Fruit fly (Drosophila melanogaster) whole organism, embryonic: ENCODE data around the gene CG42726.

ENCODE experiments used
- BEAF-32 ChIP-seq: fragments of 200-800 bp; sonication (Bioruptor generic); optimal IDR thresholded peaks from 3 replicates; lab custom pipeline; 2017; ENCODE audit warnings: missing biosample characterization, missing genetic modification characterization, mild to moderate bottlenecking, moderate library complexity, missing genetic modification reagents
- CG10267 ChIP-seq: fragments of 200-800 bp; sonication (Bioruptor generic); optimal IDR thresholded peaks from 2 replicates; lab custom pipeline; 2018; ENCODE audit warnings: missing biosample characterization, mild to moderate bottlenecking, missing genetic modification characterization, moderate library complexity
- CG11695 ChIP-seq: fragments of 200-800 bp; sonication (Bioruptor generic); IDR thresholded peaks from 3 replicates; pipeline ENCODE4 v1.3.6; 2022; ENCODE audit warnings: missing biosample characterization, missing genetic modification characterization
- CG11696 ChIP-seq: fragments of 200-800 bp; sonication (Bioruptor generic); IDR thresholded peaks from 2 replicates; pipeline ENCODE4 v1.3.6; 2022; ENCODE audit warnings: missing biosample characterization, missing genetic modification characterization
- CG11723 ChIP-seq: fragments of 200-800 bp; sonication (Bioruptor generic); optimal IDR thresholded peaks from 2 replicates; lab custom pipeline; 2017; ENCODE audit warnings: missing biosample characterization, mild to moderate bottlenecking, missing genetic modification characterization
- CG12219 ChIP-seq: fragments of 200-800 bp; sonication (Bioruptor generic); optimal IDR thresholded peaks from 3 replicates; lab custom pipeline; 2018; ENCODE audit warnings: missing biosample characterization, mild to moderate bottlenecking, missing genetic modification characterization
- CG13123 ChIP-seq: fragments of 200-800 bp; sonication (Bioruptor generic); optimal IDR thresholded peaks from 2 replicates; lab custom pipeline; 2016; ENCODE audit warnings: missing biosample characterization, missing genetic modification characterization
- CG13624 ChIP-seq: fragments of 200-800 bp; sonication (Bioruptor generic); optimal IDR thresholded peaks from 2 replicates; lab custom pipeline; 2016; ENCODE audit warnings: missing biosample characterization, missing genetic modification characterization
- CG14710 ChIP-seq: fragments of 200-800 bp; sonication (Bioruptor generic); optimal IDR thresholded peaks from 3 replicates; lab custom pipeline; 2019; ENCODE audit warnings: missing biosample characterization, mild to moderate bottlenecking, missing genetic modification characterization, moderate library complexity
- CG15269 ChIP-seq: fragments of 200-800 bp; sonication (Bioruptor generic); optimal IDR thresholded peaks from 2 replicates; lab custom pipeline; 2018; ENCODE audit warnings: missing biosample characterization, mild to moderate bottlenecking, missing genetic modification characterization, moderate library complexity
- CG15696 ChIP-seq: fragments of 200-800 bp; sonication (Bioruptor generic); optimal IDR thresholded peaks from 2 replicates; lab custom pipeline; 2019; ENCODE audit warnings: missing biosample characterization, mild to moderate bottlenecking, missing genetic modification characterization, moderate library complexity
- CG16813 ChIP-seq: fragments of 200-800 bp; sonication (Bioruptor generic); IDR thresholded peaks from 3 replicates; pipeline ENCODE4 v1.3.6; 2022; ENCODE audit warnings: missing biosample characterization, missing genetic modification characterization; ENCODE audit not compliant: partially characterized antibody
- CG16815 ChIP-seq: fragments of 200-800 bp; sonication (Bioruptor generic); optimal IDR thresholded peaks from 3 replicates; lab custom pipeline; 2017; ENCODE audit warnings: missing biosample characterization, mild to moderate bottlenecking, missing genetic modification characterization
- CG16863 ChIP-seq: fragments of 200-800 bp; sonication (Bioruptor generic); optimal IDR thresholded peaks from 3 replicates; lab custom pipeline; 2016; ENCODE audit warnings: missing biosample characterization, missing genetic modification characterization
- CG17328 ChIP-seq: fragments of 200-800 bp; sonication (Bioruptor generic); IDR thresholded peaks from 2 replicates; pipeline ENCODE4 v1.3.6; 2022; ENCODE audit warnings: missing biosample characterization, missing genetic modification characterization
- CG17361 ChIP-seq: fragments of 200-800 bp; sonication (Bioruptor generic); IDR thresholded peaks from 3 replicates; pipeline ENCODE4 v1.3.6; 2022; ENCODE audit warnings: missing biosample characterization, missing genetic modification characterization
- CG18599 ChIP-seq: fragments of 200-800 bp; sonication (Bioruptor generic); optimal IDR thresholded peaks from 3 replicates; lab custom pipeline; 2017; ENCODE audit warnings: missing biosample characterization, missing genetic modification characterization, mild to moderate bottlenecking, moderate library complexity, missing genetic modification reagents
- CG34422 ChIP-seq: fragments of 200-800 bp; sonication (Bioruptor generic); IDR thresholded peaks from 3 replicates; pipeline ENCODE4 v1.3.6; 2022; ENCODE audit warnings: missing biosample characterization, missing genetic modification characterization
- CG6654 ChIP-seq: fragments of 200-800 bp; sonication (Bioruptor generic); optimal IDR thresholded peaks from 2 replicates; lab custom pipeline; 2017; ENCODE audit warnings: missing biosample characterization, mild to moderate bottlenecking, missing genetic modification characterization
- CG6791 ChIP-seq: fragments of 200-800 bp; sonication (Bioruptor generic); IDR thresholded peaks from 3 replicates; pipeline ENCODE4 v1.3.6; 2022; ENCODE audit warnings: missing biosample characterization, missing genetic modification characterization; ENCODE audit not compliant: partially characterized antibody
- CG7556 ChIP-seq: fragments of 200-800 bp; sonication (Bioruptor generic); optimal IDR thresholded peaks from 2 replicates; lab custom pipeline; 2017; ENCODE audit warnings: missing biosample characterization, mild to moderate bottlenecking, missing genetic modification characterization
- CG7786 ChIP-seq: fragments of 200-800 bp; sonication (Bioruptor generic); optimal IDR thresholded peaks from 2 replicates; lab custom pipeline; 2016; ENCODE audit warnings: missing biosample characterization, missing genetic modification characterization
- CG7963 ChIP-seq: fragments of 200-800 bp; sonication (Bioruptor generic); IDR thresholded peaks from 3 replicates; pipeline ENCODE4 v1.3.6; 2022; ENCODE audit warnings: missing biosample characterization, missing genetic modification characterization; ENCODE audit not compliant: partially characterized antibody
- CG7987 ChIP-seq: fragments of 200-800 bp; sonication (Bioruptor generic); optimal IDR thresholded peaks from 2 replicates; lab custom pipeline; 2018; ENCODE audit warnings: missing biosample characterization, mild to moderate bottlenecking, missing genetic modification characterization, moderate library complexity
- CG9797 ChIP-seq: fragments of 200-800 bp; sonication (Bioruptor generic); optimal IDR thresholded peaks from 3 replicates; lab custom pipeline; 2018; ENCODE audit warnings: missing biosample characterization, mild to moderate bottlenecking, missing genetic modification characterization
- CG9876 ChIP-seq: fragments of 200-800 bp; sonication (Bioruptor generic); optimal IDR thresholded peaks from 2 replicates; lab custom pipeline; 2016; ENCODE audit warnings: missing biosample characterization, missing genetic modification characterization
- HLHmδ ChIP-seq: fragments of 200-800 bp; sonication (Bioruptor generic); optimal IDR thresholded peaks from 2 replicates; lab custom pipeline; 2018; ENCODE audit warnings: missing biosample characterization, mild to moderate bottlenecking, missing genetic modification characterization, moderate library complexity
- Lim3 ChIP-seq: fragments of 200-800 bp; sonication (Bioruptor generic); IDR thresholded peaks from 2 replicates; pipeline ENCODE4 v1.3.6; 2022; ENCODE audit warnings: missing biosample characterization, missing genetic modification characterization
- NFAT ChIP-seq: fragments of 200-800 bp; sonication (Bioruptor generic); IDR thresholded peaks from 2 replicates; pipeline ENCODE4 v1.3.6; 2022; ENCODE audit warnings: missing biosample characterization, missing genetic modification characterization
- Oaz ChIP-seq: fragments of 200-800 bp; sonication (Bioruptor generic); IDR thresholded peaks from 2 replicates; pipeline ENCODE4 v1.3.6; 2022; ENCODE audit warnings: missing biosample characterization, missing genetic modification characterization
- Opbp ChIP-seq: fragments of 200-800 bp; sonication (Bioruptor generic); IDR thresholded peaks from 3 replicates; pipeline ENCODE4 v1.3.6; 2022; ENCODE audit warnings: missing biosample characterization, missing genetic modification characterization; ENCODE audit not compliant: partially characterized antibody
- Ravus ChIP-seq: fragments of 200-800 bp; sonication (Bioruptor generic); IDR thresholded peaks from 2 replicates; pipeline ENCODE4 v1.3.6; 2022; ENCODE audit warnings: missing biosample characterization, missing genetic modification characterization
- caup ChIP-seq: fragments of 200-800 bp; sonication (Bioruptor generic); optimal IDR thresholded peaks from 3 replicates; lab custom pipeline; 2017; ENCODE audit warnings: missing biosample characterization, mild to moderate bottlenecking, missing genetic modification characterization, moderate library complexity; ENCODE audit not compliant: severe bottlenecking
- cg ChIP-seq: fragments of 200-800 bp; sonication (Bioruptor generic); optimal IDR thresholded peaks from 3 replicates; lab custom pipeline; 2019; ENCODE audit warnings: missing biosample characterization, mild to moderate bottlenecking, missing genetic modification characterization, moderate library complexity
- gt ChIP-seq: fragments of 200-800 bp; sonication (Bioruptor generic); IDR thresholded peaks from 2 replicates; pipeline ENCODE4 v1.3.6; 2022; ENCODE audit warnings: missing biosample characterization, missing genetic modification characterization
- h ChIP-seq: fragments of >200 bp; optimal IDR thresholded peaks from 2 replicates; lab custom pipeline; 2017
- nmo ChIP-seq: fragments of 200-800 bp; sonication (Bioruptor generic); optimal IDR thresholded peaks from 2 replicates; lab custom pipeline; 2018; ENCODE audit warnings: missing biosample characterization, mild to moderate bottlenecking, missing genetic modification characterization, moderate library complexity
- oc ChIP-seq: fragments of 200-800 bp; sonication (Bioruptor generic); optimal IDR thresholded peaks from 2 replicates; lab custom pipeline; 2018; ENCODE audit warnings: missing biosample characterization, mild to moderate bottlenecking, missing genetic modification characterization, moderate library complexity
- odd ChIP-seq: fragments of 200-800 bp; sonication (Bioruptor generic); optimal IDR thresholded peaks from 2 replicates; lab custom pipeline; 2017; ENCODE audit warnings: missing biosample characterization, mild to moderate bottlenecking, missing genetic modification characterization
- peb ChIP-seq: fragments of 200-800 bp; sonication (Bioruptor generic); IDR thresholded peaks from 2 replicates; pipeline ENCODE4 v1.3.6; 2022; ENCODE audit warnings: missing biosample characterization, missing genetic modification characterization
- pnt ChIP-seq: fragments of 200-800 bp; sonication (Bioruptor generic); optimal IDR thresholded peaks from 3 replicates; lab custom pipeline; 2016; ENCODE audit warnings: missing biosample characterization, missing genetic modification characterization
- run ChIP-seq: fragments of 200-800 bp; sonication (Bioruptor generic); optimal IDR thresholded peaks from 3 replicates; lab custom pipeline; 2018; ENCODE audit warnings: missing biosample characterization, mild to moderate bottlenecking, missing genetic modification characterization
- schlank ChIP-seq: fragments of 200-800 bp; sonication (Bioruptor generic); optimal IDR thresholded peaks from 2 replicates; lab custom pipeline; 2018; ENCODE audit warnings: missing biosample characterization, mild to moderate bottlenecking, missing genetic modification characterization
- sd ChIP-seq: fragments of 200-800 bp; sonication (Bioruptor generic); optimal IDR thresholded peaks from 3 replicates; lab custom pipeline; 2018; ENCODE audit warnings: missing biosample characterization, mild to moderate bottlenecking, missing genetic modification characterization, moderate library complexity
- shn ChIP-seq: fragments of 200-800 bp; sonication (Bioruptor generic); optimal IDR thresholded peaks from 3 replicates; lab custom pipeline; 2016; ENCODE audit warnings: missing biosample characterization, missing genetic modification characterization
- stwl ChIP-seq: fragments of 200-800 bp; sonication (Bioruptor generic); optimal IDR thresholded peaks from 3 replicates; lab custom pipeline; 2018; ENCODE audit warnings: missing biosample characterization, mild to moderate bottlenecking, missing genetic modification characterization, moderate library complexity
- tap ChIP-seq: fragments of 200-800 bp; optimal IDR thresholded peaks from 3 replicates; lab custom pipeline; 2019; ENCODE audit warnings: missing biosample characterization, mild to moderate bottlenecking, missing genetic modification characterization, moderate library complexity
- trem ChIP-seq: fragments of 200-800 bp; optimal IDR thresholded peaks from 3 replicates; lab custom pipeline; 2019; ENCODE audit warnings: missing biosample characterization, mild to moderate bottlenecking, missing genetic modification characterization, moderate library complexity
- vfl ChIP-seq: fragments of 200-800 bp; sonication (Bioruptor generic); optimal IDR thresholded peaks from 2 replicates; lab custom pipeline; 2016; ENCODE audit warnings: missing biosample characterization, missing genetic modification characterization
- yki ChIP-seq: fragments of >200 bp; optimal IDR thresholded peaks from 3 replicates; lab custom pipeline; 2018
- z ChIP-seq: fragments of 200-800 bp; sonication (Bioruptor generic); IDR thresholded peaks from 3 replicates; pipeline ENCODE4 v1.3.6; 2022; ENCODE audit warnings: missing biosample characterization, missing genetic modification characterization

The CG42726 gene

DNA sequence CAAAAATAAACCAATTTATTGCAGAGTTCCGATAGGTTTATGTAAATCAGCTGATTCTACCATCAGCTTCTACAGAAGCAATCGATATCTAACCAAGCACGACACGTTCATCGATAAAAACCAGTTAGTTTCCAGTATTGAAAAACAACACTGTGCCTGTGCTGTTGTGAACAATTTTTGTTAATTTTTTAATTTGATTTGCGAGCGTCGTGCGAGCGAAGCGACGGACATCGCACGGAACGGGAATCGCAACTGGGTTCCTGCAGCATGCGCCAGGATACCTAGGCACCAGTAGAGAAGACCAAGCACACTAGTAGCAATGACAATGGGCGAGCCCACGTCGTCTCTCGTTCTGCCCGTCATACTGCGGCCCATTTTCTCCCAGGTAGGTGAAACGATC is 24.0 kb downstream of the CG42726 start, which contains the start of the genes Ccm3 and CG6136 (continued):
- TF ChIP-seq sd: no peak
- TF ChIP-seq CG12219 (GFP tag; lab: Kevin White, UChicago): no peak
- peak; percentile 93 for TF ChIP-seq Opbp (GFP tag; lab: Robert Waterston, UW)
- TF ChIP-seq CG6654 (GFP tag; lab: Kevin White, UChicago): no peak
- TF ChIP-seq CG14710 (tag; lab: Kevin White, UChicago): peak; percentile 38
- TF ChIP-seq CG16813 (GFP tag; lab: Robert Waterston, UW): peak; percentile 88
- no peak for TF ChIP-seq peb
- no peak for TF ChIP-seq z
- TF ChIP-seq shn: peak; percentile 12
- TF ChIP-seq schlank: no peak
- peak; percentile 46 for TF ChIP-seq CG17328 (GFP tag; lab: Robert Waterston, UW)
- peak; percentile 83 for TF ChIP-seq CG7963
- TF ChIP-seq CG15269: no peak
- no peak for TF ChIP-seq CG7556 (GFP tag; lab: Kevin White, UChicago)
- TF ChIP-seq CG9876 (GFP tag; lab: Kevin White, UChicago): no peak
- TF ChIP-seq HLHmδ (GFP tag; lab: Kevin White, UChicago): no peak
- TF ChIP-seq gt (GFP tag; lab: Robert Waterston, UW): no peak
- no peak for TF ChIP-seq CG11723 (GFP tag; lab: Kevin White, UChicago)
- no peak for TF ChIP-seq CG13123
- peak; percentile 33 for TF ChIP-seq CG7987 (GFP tag; lab: Kevin White, UChicago)
- TF ChIP-seq CG18599 (GFP tag; lab: Kevin White, UChicago): peak; percentile 51
- TF ChIP-seq CG13624: peak; percentile 74
- TF ChIP-seq CG16863 (GFP tag; lab: Kevin White, UChicago): no peak
- TF ChIP-seq h (lab: Kevin White, UChicago): no peak
- 0 out of 3 replicates have a peak, but pooled peaks have one; percentile 23 for TF ChIP-seq CG11695 (GFP tag; lab: Robert Waterston, UW)
- no peak for TF ChIP-seq CG11696 (GFP tag; lab: Robert Waterston, UW)
- TF ChIP-seq CG9797 (GFP tag; lab: Kevin White, UChicago): peak; percentile 26
- peak; percentile 62 for TF ChIP-seq CG7786 (GFP tag; lab: Kevin White, UChicago)
- peak; percentile 43 for TF ChIP-seq nmo (GFP tag; lab: Kevin White, UChicago)
- peak; percentile 13 for TF ChIP-seq odd (GFP tag; lab: Kevin White, UChicago)
- peak; percentile 64; the same call in 1 of the 3 replicates for TF ChIP-seq CG34422 (GFP tag; lab: Robert Waterston, UW)
- TF ChIP-seq stwl: peak; percentile 80
- no peak for TF ChIP-seq cg (GFP tag; lab: Kevin White, UChicago)
- TF ChIP-seq Oaz (GFP tag; lab: Robert Waterston, UW): no peak
- TF ChIP-seq NFAT (GFP tag; lab: Robert Waterston, UW): peak; percentile 61; the same call in 1 of the 2 replicates
- no peak for TF ChIP-seq run (tag; lab: Kevin White, UChicago)
- TF ChIP-seq caup (GFP tag; lab: Kevin White, UChicago): peak; percentile 69
- TF ChIP-seq CG15696: no peak
- no peak for TF ChIP-seq Ravus (GFP tag; lab: Robert Waterston, UW)
- TF ChIP-seq oc (tag; lab: Kevin White, UChicago): no peak
- TF ChIP-seq trem (tag; lab: Kevin White, UChicago): peak; percentile 53
- peak; percentile 36 for TF ChIP-seq vfl (GFP tag; lab: Kevin White, UChicago)
- TF ChIP-seq BEAF-32 (GFP tag; lab: Kevin White, UChicago): peak; percentile 89
- TF ChIP-seq CG6791 (GFP tag; lab: Robert Waterston, UW): peak; percentile 93
- no peak for TF ChIP-seq yki (lab: Kevin White, UChicago)
- no peak for TF ChIP-seq Lim3
- TF ChIP-seq CG10267 (tag; lab: Kevin White, UChicago): peak; percentile 99
- TF ChIP-seq CG16815 (GFP tag; lab: Kevin White, UChicago): no peak
- no peak for TF ChIP-seq tap (tag; lab: Kevin White, UChicago)
- no peak for TF ChIP-seq CG17361 (GFP tag; lab: Robert Waterston, UW)
- TF ChIP-seq pnt (GFP tag; lab: Kevin White, UChicago): no peak
